6 fruit fly cellular contexts compared by ENCODE assay signal in the genomic region with DNA sequence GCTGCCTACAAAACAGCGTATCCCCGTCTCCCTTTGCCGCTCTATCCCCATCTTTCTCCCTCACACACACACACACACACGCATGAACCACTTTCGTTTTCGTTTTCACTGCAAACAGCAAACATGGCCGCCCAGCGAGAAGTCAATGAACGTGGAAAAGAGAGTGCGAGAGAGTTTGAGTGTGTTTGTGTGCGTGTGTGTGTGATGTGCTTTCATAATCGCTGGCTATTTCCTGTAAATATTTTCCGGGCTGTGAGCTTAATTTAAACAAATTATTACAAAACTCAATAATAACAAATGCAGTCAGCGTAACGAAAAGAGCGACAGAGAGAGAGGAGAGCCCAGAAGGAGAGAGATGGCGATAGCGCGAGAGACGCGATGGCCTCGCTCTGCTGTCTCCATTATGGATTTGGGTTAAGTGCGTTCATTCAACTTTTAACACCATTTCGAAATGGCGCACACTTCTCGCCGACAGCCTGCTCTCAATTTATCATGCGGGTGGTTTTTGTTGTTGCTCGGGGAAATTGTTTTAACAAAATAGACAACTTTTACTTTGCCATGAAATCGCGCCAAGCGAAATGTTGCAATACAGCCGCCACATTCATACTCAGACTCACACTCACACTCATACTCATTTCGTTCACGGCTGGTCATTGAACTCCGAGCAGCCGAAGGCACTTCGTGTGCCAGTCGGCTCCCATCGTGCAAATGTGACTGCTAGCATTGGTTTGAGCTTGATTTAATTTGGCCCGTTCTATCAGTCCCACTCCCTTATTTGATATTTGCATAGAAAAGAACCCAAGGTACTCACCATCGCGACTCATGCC.
TF ChIP-seq lines count a peak whose summit lies in the region.

No protein-coding gene starts in this region.

- TF ChIP-seq CTCF in whole organism, embryonic (GFP tag; optimal IDR thresholded peaks at IDR 0.05; lab: Kevin White, UChicago) = no peak

TF ChIP-seq in whole organism, 6 proteins besides CTCF, POLR2A, EP300 and RAD21:
- TF ChIP-seq pan (optimal IDR thresholded peaks at IDR 0.05; lab: Kevin White, UChicago) = no peak
- peak; percentile 82 to 96 for TF ChIP-seq EcR (GFP tag; optimal IDR thresholded peaks at IDR 0.05; lab: Kevin White, UChicago)

TF ChIP-seq in whole organism, adult, 20 proteins besides CTCF, POLR2A, EP300 and RAD21:
- no peak for TF ChIP-seq CG7101 (tag; optimal IDR thresholded peaks at IDR 0.05; lab: Kevin White, UChicago)
- no peak for TF ChIP-seq CG33017 (tag; optimal IDR thresholded peaks at IDR 0.05; lab: Kevin White, UChicago)
- no peak for TF ChIP-seq CG12768 (GFP tag; optimal IDR thresholded peaks at IDR 0.05; lab: Kevin White, UChicago)
- TF ChIP-seq cic (GFP tag; optimal IDR thresholded peaks at IDR 0.05; lab: Kevin White, UChicago) = no peak
- no peak for TF ChIP-seq Crg-1 (GFP tag; optimal IDR thresholded peaks at IDR 0.05; lab: Kevin White, UChicago)
- TF ChIP-seq CG11617 (GFP tag; optimal IDR thresholded peaks at IDR 0.05; lab: Kevin White, UChicago) = no peak
- peak; percentile 14 for TF ChIP-seq tj (GFP tag; optimal IDR thresholded peaks at IDR 0.05; lab: Kevin White, UChicago)

TF ChIP-seq in whole organism, embryonic, 481 proteins besides CTCF, POLR2A, EP300 and RAD21 (continues in another document):
- TF ChIP-seq Adf1 (GFP tag; IDR thresholded peaks at IDR 0.05; lab: Robert Waterston, UW) (peak; percentile 40; the same call in 1 of the 2 replicates), wdn (GFP tag; IDR thresholded peaks at IDR 0.05; lab: Robert Waterston, UW) (no peak), klu (GFP tag; IDR thresholded peaks at IDR 0.05; lab: Robert Waterston, UW) (no peak), row (GFP tag; IDR thresholded peaks at IDR 0.05; lab: Robert Waterston, UW) (no peak), prd (optimal IDR thresholded peaks at IDR 0.05; lab: Kevin White, UChicago) (no peak), prd (GFP tag; IDR thresholded peaks at IDR 0.05; lab: Robert Waterston, UW) (no peak), cato (GFP tag; optimal IDR thresholded peaks at IDR 0.05; lab: Kevin White, UChicago; ENCODE audit: borderline replicate concordance) (no peak), CG10959 (GFP tag; IDR thresholded peaks at IDR 0.05; lab: Robert Waterston, UW) (no peak), CG17568 (GFP tag; optimal IDR thresholded peaks at IDR 0.05; lab: Kevin White, UChicago) (no peak), Six4 (GFP tag; optimal IDR thresholded peaks at IDR 0.05; lab: Kevin White, UChicago) (no peak), fru (optimal IDR thresholded peaks at IDR 0.05; lab: Kevin White, UChicago) (no peak), CG42726 (GFP tag; IDR thresholded peaks at IDR 0.05; lab: Robert Waterston, UW; ENCODE audit: partially characterized antibody) (no peak), CG2712 (tag; optimal IDR thresholded peaks at IDR 0.05; lab: Kevin White, UChicago) (peak; percentile 50), pan (optimal IDR thresholded peaks at IDR 0.05; lab: Kevin White, UChicago) (no peak), pan (GFP tag; optimal IDR thresholded peaks at IDR 0.05 in 1 of 2, IDR thresholded peaks at IDR 0.05 in 1 of 2) (no peak), CG15073 (GFP tag; optimal IDR thresholded peaks at IDR 0.05; lab: Kevin White, UChicago) (no peak), CG15269 (tag; optimal IDR thresholded peaks at IDR 0.05; lab: Kevin White, UChicago) (no peak), Hmx (GFP tag; optimal IDR thresholded peaks at IDR 0.05; lab: Kevin White, UChicago) (no peak)

TF ChIP-seq in whole organism, prepupa, 60 proteins besides CTCF, POLR2A, EP300 and RAD21 (continues in another document):
- no peak for TF ChIP-seq CG10631 (GFP tag; optimal IDR thresholded peaks at IDR 0.05; lab: Kevin White, UChicago)
- TF ChIP-seq CG10669 (GFP tag; optimal IDR thresholded peaks at IDR 0.05; lab: Kevin White, UChicago) = no peak
- peak; percentile 8 for TF ChIP-seq esn (GFP tag; optimal IDR thresholded peaks at IDR 0.05; lab: Kevin White, UChicago)
- TF ChIP-seq CG8319 (GFP tag; optimal IDR thresholded peaks at IDR 0.05; lab: Kevin White, UChicago) = no peak
- no peak for TF ChIP-seq Sox15 (GFP tag; optimal IDR thresholded peaks at IDR 0.05; lab: Kevin White, UChicago)
- TF ChIP-seq Eip78C (GFP tag; lab: Kevin White, UChicago) = peak; percentile 36
- no peak for TF ChIP-seq Hr39 (GFP tag; optimal IDR thresholded peaks at IDR 0.05; lab: Kevin White, UChicago)
- TF ChIP-seq net (GFP tag; optimal IDR thresholded peaks at IDR 0.05; lab: Kevin White, UChicago) = no peak
- no peak for TF ChIP-seq fd85E (GFP tag; optimal IDR thresholded peaks at IDR 0.05; lab: Kevin White, UChicago)
- TF ChIP-seq CG11902 (GFP tag; optimal IDR thresholded peaks at IDR 0.05; lab: Kevin White, UChicago) = no peak
- no peak for TF ChIP-seq Hr4 (GFP tag; optimal IDR thresholded peaks at IDR 0.05; lab: Kevin White, UChicago)
- TF ChIP-seq CG34406 (GFP tag; optimal IDR thresholded peaks at IDR 0.05; lab: Kevin White, UChicago) = no peak
- TF ChIP-seq vri (GFP tag; optimal IDR thresholded peaks at IDR 0.05; lab: Kevin White, UChicago) = peak; percentile 96
- no peak for TF ChIP-seq spab (GFP tag; optimal IDR thresholded peaks at IDR 0.05; lab: Kevin White, UChicago)
- no peak for TF ChIP-seq CG31627 (GFP tag; optimal IDR thresholded peaks at IDR 0.05; lab: Kevin White, UChicago)
- no peak for TF ChIP-seq CG32006 (GFP tag; optimal IDR thresholded peaks at IDR 0.05; lab: Kevin White, UChicago)
- TF ChIP-seq CG8119 (GFP tag; IDR thresholded peaks at IDR 0.05; lab: Robert Waterston, UW) = no peak
- TF ChIP-seq CG11294 (GFP tag; IDR thresholded peaks at IDR 0.05; lab: Robert Waterston, UW) = no peak
- peak; percentile 37 for TF ChIP-seq CG3919 (GFP tag; optimal IDR thresholded peaks at IDR 0.05; lab: Kevin White, UChicago)
- no peak for TF ChIP-seq topi (GFP tag; optimal IDR thresholded peaks at IDR 0.05; lab: Kevin White, UChicago)

TF ChIP-seq in whole organism, pupa, 21 proteins besides CTCF, POLR2A, EP300 and RAD21 (continues in another document):
- TF ChIP-seq CG8301 (tag; optimal IDR thresholded peaks at IDR 0.05; lab: Kevin White, UChicago) (peak; percentile 29), Snoo (tag; optimal IDR thresholded peaks at IDR 0.05; lab: Kevin White, UChicago) (peak; percentile 10), CG8159 (tag; optimal IDR thresholded peaks at IDR 0.05; lab: Kevin White, UChicago) (no peak), CG4496 (GFP tag; IDR thresholded peaks at IDR 0.05; lab: Robert Waterston, UW) (peak; percentile 25; the same call in 1 of the 3 replicates), CG17806 (tag; optimal IDR thresholded peaks at IDR 0.05; lab: Kevin White, UChicago) (no peak), Ets98B (GFP tag; IDR thresholded peaks at IDR 0.05; lab: Robert Waterston, UW) (peak; percentile 44; the same call in 1 of the 2 replicates), CG13204 (GFP tag; optimal IDR thresholded peaks at IDR 0.05; lab: Kevin White, UChicago) (peak; percentile 6), CG9948 (tag; optimal IDR thresholded peaks at IDR 0.05; lab: Kevin White, UChicago) (no peak), EcR (GFP tag; optimal IDR thresholded peaks at IDR 0.05; lab: Kevin White, UChicago) (peak; percentile 98), D1 (tag; optimal IDR thresholded peaks at IDR 0.05; lab: Kevin White, UChicago) (no peak), CG12605 (GFP tag; IDR thresholded peaks at IDR 0.05; lab: Robert Waterston, UW) (0 out of 2 replicates have a peak, but pooled peaks have one; percentile 11), Pif1B (GFP tag; optimal IDR thresholded peaks at IDR 0.05; lab: Kevin White, UChicago) (no peak), gl (tag; optimal IDR thresholded peaks at IDR 0.05; lab: Kevin White, UChicago) (no peak), rn (GFP tag; IDR thresholded peaks at IDR 0.05; lab: Robert Waterston, UW) (no peak), CG14655 (GFP tag; optimal IDR thresholded peaks at IDR 0.05; lab: Kevin White, UChicago) (peak; percentile 53), fd96Ca (GFP tag; IDR thresholded peaks at IDR 0.05; lab: Robert Waterston, UW) (peak; percentile 60; the same call in 1 of the 3 replicates), CG15710 (tag; optimal IDR thresholded peaks at IDR 0.05; lab: Kevin White, UChicago) (no peak), CG34367 (tag; optimal IDR thresholded peaks at IDR 0.05; lab: Kevin White, UChicago) (no peak), CG10348 (GFP tag; IDR thresholded peaks at IDR 0.05; lab: Robert Waterston, UW) (no peak), CG32121 (GFP tag; IDR thresholded peaks at IDR 0.05; lab: Robert Waterston, UW) (0 out of 2 replicates have a peak, but pooled peaks have one; percentile 7)

TF ChIP-seq in whole organism, wandering third instar larva, 38 proteins besides CTCF, POLR2A, EP300 and RAD21:
- TF ChIP-seq jim (GFP tag; optimal IDR thresholded peaks at IDR 0.05; lab: Kevin White, UChicago) (no peak), ey (GFP tag; optimal IDR thresholded peaks at IDR 0.05; lab: Kevin White, UChicago) (no peak), Sp1 (GFP tag; optimal IDR thresholded peaks at IDR 0.05; lab: Kevin White, UChicago) (peak; percentile 20), CrebA (GFP tag; optimal IDR thresholded peaks at IDR 0.05; lab: Kevin White, UChicago; ENCODE audit: borderline replicate concordance) (no peak), psq (GFP tag; optimal IDR thresholded peaks at IDR 0.05; lab: Kevin White, UChicago) (peak; percentile 29), Hr83 (GFP tag; optimal IDR thresholded peaks at IDR 0.05; lab: Kevin White, UChicago; ENCODE audit: poor library complexity, severe bottlenecking) (peak; percentile 81), sv (GFP tag; optimal IDR thresholded peaks at IDR 0.05; lab: Kevin White, UChicago) (no peak), OdsH (GFP tag; optimal IDR thresholded peaks at IDR 0.05; lab: Kevin White, UChicago) (no peak), Rel (GFP tag; optimal IDR thresholded peaks at IDR 0.05; lab: Kevin White, UChicago) (no peak), Rel (tag; optimal IDR thresholded peaks at IDR 0.05; lab: Kevin White, UChicago) (peak; percentile 54), usp (GFP tag; optimal IDR thresholded peaks at IDR 0.05; lab: Kevin White, UChicago) (no peak), dl (GFP tag; optimal IDR thresholded peaks at IDR 0.05; lab: Kevin White, UChicago; ENCODE audit: insufficient read depth in 1 of 2, partially characterized antibody in 2 of 2) (no peak), h (GFP tag; optimal IDR thresholded peaks at IDR 0.05; lab: Kevin White, UChicago) (peak; percentile 2), fru (GFP tag; optimal IDR thresholded peaks at IDR 0.05; lab: Kevin White, UChicago) (peak; percentile 15), br (GFP tag; optimal IDR thresholded peaks at IDR 0.05; lab: Kevin White, UChicago) (peak; percentile 37), CG32264 (GFP tag; optimal IDR thresholded peaks at IDR 0.05; lab: Kevin White, UChicago) (no peak), foxo (GFP tag; optimal IDR thresholded peaks at IDR 0.05; lab: Kevin White, UChicago) (no peak), sage (GFP tag; optimal IDR thresholded peaks at IDR 0.05; lab: Kevin White, UChicago) (no peak), pan (optimal IDR thresholded peaks at IDR 0.05; lab: Kevin White, UChicago) (no peak), GATAd (GFP tag; optimal IDR thresholded peaks at IDR 0.05; lab: Kevin White, UChicago) (no peak)
TF ChIP-seq in whole organism, wandering third instar larva: peak in this region for 7.
